Fruit fly (Drosophila melanogaster): ENCODE measurements around the gene CG16890.

Gene CG16890

dm6 chr2L:13778648-13779047 lies 5.5 kb downstream of the CG16890 start (continued):
- peak; percentile 39 for TF ChIP-seq tap (tag; optimal IDR thresholded peaks at IDR 0.05)
- peak; percentile 62 for TF ChIP-seq gro (GFP tag; optimal IDR thresholded peaks at IDR 0.05)
- TF ChIP-seq CG6813 (GFP tag; optimal IDR thresholded peaks at IDR 0.05): no peak
- TF ChIP-seq CG4854 (GFP tag; optimal IDR thresholded peaks at IDR 0.05): peak; percentile 43
- TF ChIP-seq p53 (GFP tag; optimal IDR thresholded peaks at IDR 0.05): no peak
- TF ChIP-seq slp2 (GFP tag; optimal IDR thresholded peaks at IDR 0.05): no peak
- TF ChIP-seq Dbx (GFP tag; IDR thresholded peaks at IDR 0.05): no peak; the same call in 2 of the 3 replicates
- no peak for TF ChIP-seq Usf (GFP tag; optimal IDR thresholded peaks at IDR 0.05)
- TF ChIP-seq slou (GFP tag; optimal IDR thresholded peaks at IDR 0.05): peak; percentile 36
- TF ChIP-seq CG2889 (GFP tag; IDR thresholded peaks at IDR 0.05): no peak
- no peak for TF ChIP-seq CG1529 (GFP tag; optimal IDR thresholded peaks at IDR 0.05)
- TF ChIP-seq NFAT (GFP tag; IDR thresholded peaks at IDR 0.05): no peak
- TF ChIP-seq CG31224 (GFP tag; IDR thresholded peaks at IDR 0.05): peak; percentile 9; the same call in 1 of the 2 replicates
- no peak for TF ChIP-seq CG10959 (GFP tag; IDR thresholded peaks at IDR 0.05)
- TF ChIP-seq vfl (GFP tag; optimal IDR thresholded peaks at IDR 0.05): no peak
- TF ChIP-seq z (GFP tag; IDR thresholded peaks at IDR 0.05): no peak
- TF ChIP-seq Side (GFP tag; optimal IDR thresholded peaks at IDR 0.05): no peak
- peak; percentile 93 for TF ChIP-seq sens (GFP tag)
- TF ChIP-seq Pdp1 (GFP tag; optimal IDR thresholded peaks at IDR 0.05): peak; percentile 39 to 54
- peak; percentile 26; the same call in 1 of the 2 replicates for TF ChIP-seq CG4730 (GFP tag; IDR thresholded peaks at IDR 0.05)
- TF ChIP-seq CG32532 (GFP tag; IDR thresholded peaks at IDR 0.05): peak; percentile 48
- peak; percentile 69 for TF ChIP-seq CG9437 (GFP tag; optimal IDR thresholded peaks at IDR 0.05)
- TF ChIP-seq Ets65A (GFP tag): peak; percentile 93
- TF ChIP-seq scrt (GFP tag; optimal IDR thresholded peaks at IDR 0.05): peak; percentile 13
- TF ChIP-seq E2f1 (GFP tag; IDR thresholded peaks at IDR 0.05): peak; percentile 53
- no peak for TF ChIP-seq CG32767 (GFP tag; IDR thresholded peaks at IDR 0.05)
- no peak for TF ChIP-seq NC2α (GFP tag; optimal IDR thresholded peaks at IDR 0.05)
- peak; percentile 9 for TF ChIP-seq Sry-δ (GFP tag; optimal IDR thresholded peaks at IDR 0.05)
- TF ChIP-seq Kr (GFP tag; optimal IDR thresholded peaks at IDR 0.05): no peak
- no peak for TF ChIP-seq stwl (tag; optimal IDR thresholded peaks at IDR 0.05)
- TF ChIP-seq seq (GFP tag; IDR thresholded peaks at IDR 0.05): 0 out of 2 replicates have a peak, but pooled peaks have one; percentile 46
- peak; percentile 23 for TF ChIP-seq repo (GFP tag; optimal IDR thresholded peaks at IDR 0.05)
- no peak for TF ChIP-seq Doc2 (GFP tag; IDR thresholded peaks at IDR 0.05)
- no peak for TF ChIP-seq CG6683 (GFP tag; optimal IDR thresholded peaks at IDR 0.05)
- TF ChIP-seq D (optimal IDR thresholded peaks at IDR 0.05): no peak
- peak; percentile 1 for TF ChIP-seq D (GFP tag; optimal IDR thresholded peaks at IDR 0.05)
- no peak for TF ChIP-seq Opbp (GFP tag; IDR thresholded peaks at IDR 0.05; ENCODE audit: partially characterized antibody)
- no peak for TF ChIP-seq inv (GFP tag; IDR thresholded peaks at IDR 0.05; ENCODE audit: partially characterized antibody)
- TF ChIP-seq CG3847 (GFP tag; IDR thresholded peaks at IDR 0.05): peak; percentile 70
- no peak for TF ChIP-seq ato (GFP tag; IDR thresholded peaks at IDR 0.05; ENCODE audit: partially characterized antibody)
- peak; percentile 1 for TF ChIP-seq CG14710 (tag; optimal IDR thresholded peaks at IDR 0.05)
- no peak for TF ChIP-seq CG9876 (GFP tag; optimal IDR thresholded peaks at IDR 0.05)
- TF ChIP-seq CG5245 (GFP tag; optimal IDR thresholded peaks at IDR 0.05): peak; percentile 19
- TF ChIP-seq ind (GFP tag; optimal IDR thresholded peaks at IDR 0.05): peak; percentile 44
- TF ChIP-seq CG17328 (GFP tag; IDR thresholded peaks at IDR 0.05): 0 out of 2 replicates have a peak, but pooled peaks have one; percentile 19
- TF ChIP-seq CG1647 (GFP tag; optimal IDR thresholded peaks at IDR 0.05): peak; percentile 11
- TF ChIP-seq pnt (GFP tag; optimal IDR thresholded peaks at IDR 0.05): peak; percentile 12
- no peak for TF ChIP-seq lbe (GFP tag; optimal IDR thresholded peaks at IDR 0.05)
- TF ChIP-seq CG8924 (tag; optimal IDR thresholded peaks at IDR 0.05): peak; percentile 81
- no peak for TF ChIP-seq CG8765 (GFP tag; IDR thresholded peaks at IDR 0.05)
- TF ChIP-seq CG9797 (GFP tag; optimal IDR thresholded peaks at IDR 0.05): no peak
- peak; percentile 17 for TF ChIP-seq CG12299 (tag; optimal IDR thresholded peaks at IDR 0.05)
